Worm (Caenorhabditis elegans) whole organism, L1 larva: Measurements from ENCODE around the gene spat-1.
A peak's percentile ranks its signal among the peaks of the same experiment; 100 is the strongest.

Experiments used
- C34B4.2 ChIP-seq: sonication (generic microtip); optimal IDR thresholded peaks from 2 replicates; lab custom pipeline; 2017; ENCODE audit warnings: mild to moderate bottlenecking, missing genetic modification characterization, missing compliant biosample characterization
- F16B12.6 ChIP-seq: fragments of 150-350 bp; optimal IDR thresholded peaks from 2 replicates; lab custom pipeline; 2014; ENCODE audit warnings: missing biosample characterization, missing genetic modification characterization
- Y116A8C.19 ChIP-seq: sonication (generic microtip); optimal IDR thresholded peaks from 2 replicates; lab custom pipeline; 2016; ENCODE audit warnings: missing compliant biosample characterization, missing genetic modification characterization, borderline replicate concordance
- aly-2 ChIP-seq: fragments of 150-350 bp; optimal IDR thresholded peaks from 2 replicates; lab custom pipeline; 2014; ENCODE audit warnings: missing biosample characterization, missing genetic modification characterization
- blmp-1 ChIP-seq: fragments of 150-350 bp; optimal IDR thresholded peaks from 2 replicates; lab custom pipeline; 2014; ENCODE audit warnings: missing biosample characterization, missing genetic modification characterization
- ceh-63 ChIP-seq: fragments of 200-800 bp; sonication (Bioruptor generic); optimal IDR thresholded peaks from 2 replicates; lab custom pipeline; 2018; ENCODE audit warnings: mild to moderate bottlenecking, missing genetic modification characterization, missing compliant biosample characterization
- ceh-8 ChIP-seq: fragments of 200-800 bp; sonication (Bioruptor generic); optimal IDR thresholded peaks from 2 replicates; lab custom pipeline; 2018; ENCODE audit warnings: mild to moderate bottlenecking, missing genetic modification characterization, moderate library complexity, missing compliant biosample characterization
- ceh-82 ChIP-seq, 3 experiments: fragments of 150-350 bp in 1 of 3; sonication (generic microtip) in 2 of 3; optimal IDR thresholded peaks; 2 replicates each; lab custom pipeline; 2014 to 2017; ENCODE audit warnings: missing biosample characterization in 3 of 3, missing genetic modification characterization in 3 of 3
- ceh-88 ChIP-seq: fragments of 200-800 bp; sonication (Bioruptor generic); IDR thresholded peaks from 2 replicates; pipeline ENCODE4 v1.3.6; 2022; ENCODE audit warnings: missing genetic modification characterization, missing compliant biosample characterization
- ceh-90 ChIP-seq: sonication (generic microtip); optimal IDR thresholded peaks from 2 replicates; lab custom pipeline; 2016; ENCODE audit warnings: missing genetic modification characterization, missing compliant biosample characterization
- dpl-1 ChIP-seq, 3 experiments: fragments of 150-350 bp in 2 of 3; sonication (generic microtip) in 1 of 3; optimal IDR thresholded peaks; 2 replicates each; lab custom pipeline; 2014 to 2017; ENCODE audit warnings: missing biosample characterization in 3 of 3, missing genetic modification characterization in 3 of 3, missing genetic modification reagents in 3 of 3
- dsc-1 ChIP-seq: sonication (generic microtip); optimal IDR thresholded peaks from 2 replicates; lab custom pipeline; 2016; ENCODE audit warnings: mild to moderate bottlenecking, missing genetic modification characterization, missing compliant biosample characterization
- efl-3 ChIP-seq: fragments of 200-800 bp; sonication (Bioruptor generic); optimal IDR thresholded peaks from 2 replicates; lab custom pipeline; 2018; ENCODE audit warnings: mild to moderate bottlenecking, missing genetic modification characterization, missing compliant biosample characterization
- egl-13 ChIP-seq: sonication (generic microtip); optimal IDR thresholded peaks from 2 replicates; lab custom pipeline; 2016; ENCODE audit warnings: missing genotype, missing genetic modification reagents, missing genetic modification characterization, missing compliant biosample characterization
- elt-3 ChIP-seq, 6 experiments: fragments of 150-350 bp in 1 of 6; sonication (generic microtip); optimal IDR thresholded peaks; 2 replicates each; lab custom pipeline; 2017 to 2018; ENCODE audit warnings: missing biosample characterization in 6 of 6, missing genetic modification characterization in 6 of 6, inconsistent platforms in 1 of 6
- fkh-4 ChIP-seq: sonication (generic microtip); optimal IDR thresholded peaks from 2 replicates; lab custom pipeline; 2016; ENCODE audit warnings: missing compliant biosample characterization, missing genetic modification characterization, borderline replicate concordance
- fkh-8 ChIP-seq: sonication (generic microtip); optimal IDR thresholded peaks from 2 replicates; lab custom pipeline; 2016; ENCODE audit warnings: mild to moderate bottlenecking, missing genetic modification characterization, missing compliant biosample characterization
- grh-1 ChIP-seq: fragments of 200-800 bp; sonication (Bioruptor generic); IDR thresholded peaks from 2 replicates; pipeline ENCODE4 v1.3.6; 2022; ENCODE audit warnings: missing genetic modification reagents, missing genetic modification characterization, missing compliant biosample characterization
- hlh-17 ChIP-seq: fragments of 200-800 bp; sonication (Bioruptor generic); optimal IDR thresholded peaks from 2 replicates; lab custom pipeline; 2018; ENCODE audit warnings: missing genetic modification characterization, mild to moderate bottlenecking, missing compliant biosample characterization, moderate library complexity, borderline replicate concordance
- irx-1 ChIP-seq: sonication (generic microtip); optimal IDR thresholded peaks from 2 replicates; lab custom pipeline; 2016; ENCODE audit warnings: missing genetic modification characterization, missing compliant biosample characterization
- isw-1 ChIP-seq: fragments of 200-800 bp; sonication (Bioruptor generic); IDR thresholded peaks from 2 replicates; pipeline ENCODE4 v1.3.6; 2022; ENCODE audit warnings: missing genetic modification characterization, missing compliant biosample characterization
- lin-15B ChIP-seq: fragments of 150-350 bp; sonication (generic microtip); optimal IDR thresholded peaks from 3 replicates; lab custom pipeline; 2014; ENCODE audit warnings: missing biosample characterization, missing genetic modification characterization
- lin-35 ChIP-seq, 2 experiments: fragments of 150-350 bp; optimal IDR thresholded peaks; 2 replicates each; lab custom pipeline; 2014; ENCODE audit warnings: missing biosample characterization in 2 of 2, missing genetic modification characterization in 2 of 2, missing genetic modification reagents in 2 of 2
- lir-3 ChIP-seq: sonication (generic microtip); optimal IDR thresholded peaks from 2 replicates; lab custom pipeline; 2016; ENCODE audit warnings: mild to moderate bottlenecking, missing genetic modification characterization, moderate library complexity, missing compliant biosample characterization; ENCODE audit not compliant: poor library complexity
- lsy-2 ChIP-seq, 2 experiments: fragments of 150-350 bp; optimal IDR thresholded peaks; 2 replicates each; lab custom pipeline; 2014; ENCODE audit warnings: missing biosample characterization in 2 of 2, missing genetic modification characterization in 2 of 2
- nhr-12 ChIP-seq: sonication (generic microtip); optimal IDR thresholded peaks from 2 replicates; lab custom pipeline; 2017; ENCODE audit warnings: missing biosample characterization, missing genetic modification characterization
- nhr-19 ChIP-seq: fragments of 200-800 bp; sonication (Bioruptor generic); conservative IDR thresholded peaks from 2 replicates; pipeline ENCODE4 v1.3.6; 2022; ENCODE audit warnings: missing genetic modification characterization, missing compliant biosample characterization
- nhr-20 ChIP-seq: sonication (generic microtip); optimal IDR thresholded peaks from 2 replicates; lab custom pipeline; 2016; ENCODE audit warnings: mild to moderate bottlenecking, missing genetic modification characterization, missing compliant biosample characterization
- nhr-237 ChIP-seq: fragments of 150-350 bp; optimal IDR thresholded peaks from 2 replicates; lab custom pipeline; 2014; ENCODE audit warnings: missing biosample characterization, missing genetic modification characterization
- nhr-85 ChIP-seq: sonication (generic microtip); peaks from one replicate; lab custom pipeline; 2016; ENCODE audit warnings: missing genetic modification characterization, inconsistent platforms, missing compliant biosample characterization
- nhr-90 ChIP-seq: sonication (generic microtip); optimal IDR thresholded peaks from 2 replicates; lab custom pipeline; 2016; ENCODE audit warnings: mild to moderate bottlenecking, missing genetic modification characterization, missing compliant biosample characterization; ENCODE audit not compliant: poor library complexity
- pax-3 ChIP-seq: fragments of 200-800 bp; sonication (Bioruptor generic); optimal IDR thresholded peaks from 2 replicates; lab custom pipeline; 2018; ENCODE audit warnings: mild to moderate bottlenecking, missing genetic modification characterization, moderate library complexity, missing compliant biosample characterization
- snu-23 ChIP-seq: sonication (generic microtip); optimal IDR thresholded peaks from 2 replicates; lab custom pipeline; 2016; ENCODE audit warnings: missing genetic modification characterization, missing compliant biosample characterization
- sptf-1 ChIP-seq: fragments of 150-350 bp; optimal IDR thresholded peaks from 2 replicates; lab custom pipeline; 2014; ENCODE audit warnings: missing biosample characterization, missing genetic modification characterization
- sup-37 ChIP-seq: fragments of 200-800 bp; sonication (Bioruptor generic); optimal IDR thresholded peaks from 2 replicates; lab custom pipeline; 2018; ENCODE audit warnings: mild to moderate bottlenecking, missing genetic modification characterization, missing compliant biosample characterization
- unc-62 ChIP-seq: fragments of 150-350 bp; optimal IDR thresholded peaks from 2 replicates; lab custom pipeline; 2014; ENCODE audit warnings: missing biosample characterization, missing genetic modification reagents, missing genetic modification characterization
- unc-86 ChIP-seq: sonication (generic microtip); optimal IDR thresholded peaks from 2 replicates; lab custom pipeline; 2016; ENCODE audit warnings: missing genetic modification characterization, missing compliant biosample characterization
- zip-4 ChIP-seq: fragments of 200-800 bp; sonication (Bioruptor generic); optimal IDR thresholded peaks from 2 replicates; lab custom pipeline; 2018; ENCODE audit warnings: mild to moderate bottlenecking, missing genetic modification characterization, moderate library complexity, missing compliant biosample characterization
- ztf-4 ChIP-seq: fragments of 150-350 bp; optimal IDR thresholded peaks from 2 replicates; lab custom pipeline; 2014; ENCODE audit warnings: missing biosample characterization, missing genetic modification characterization

Gene spat-1

ce11 chrII:14497848-14498247 lies 30.7 kb upstream of the spat-1 start, which contains the start of gene dhs-8 (continued):
- TF ChIP-seq unc-62: no peak
- no peak for TF ChIP-seq ceh-90 (tag; lab: Kevin White, UChicago)
- no peak for TF ChIP-seq fkh-4
- TF ChIP-seq nhr-20 (tag; lab: Kevin White, UChicago): peak; percentile 67
- TF ChIP-seq lin-35 (GFP tag; optimal IDR thresholded peaks at IDR 0.05; lab: Kevin White, UChicago): peak; percentile 13 to 21
- peak; percentile 41 for TF ChIP-seq snu-23 (GFP tag; lab: Kevin White, UChicago)
- TF ChIP-seq blmp-1 (tag; lab: Kevin White, UChicago): peak; percentile 43
- no peak for TF ChIP-seq sup-37 (GFP tag; lab: Kevin White, UChicago)
- TF ChIP-seq nhr-85 (tag; lab: Kevin White, UChicago): peak; percentile 47
- no peak for TF ChIP-seq lsy-2 (tag; optimal IDR thresholded peaks at IDR 0.05; lab: Kevin White, UChicago)
- TF ChIP-seq C34B4.2: no peak
- no peak for TF ChIP-seq lir-3 (tag; lab: Kevin White, UChicago)
- TF ChIP-seq egl-13 (tag; lab: Kevin White, UChicago): no peak
- no peak for TF ChIP-seq ceh-8 (GFP tag; lab: Kevin White, UChicago)
- TF ChIP-seq ztf-4 (tag; lab: Kevin White, UChicago): no peak
- TF ChIP-seq pax-3 (tag; lab: Kevin White, UChicago): no peak
- TF ChIP-seq isw-1 (GFP tag; lab: Robert Waterston, UW): no peak
- TF ChIP-seq ceh-88 (GFP tag; lab: Robert Waterston, UW): no peak

ce11 chrII:14500122-14500521 lies 28.4 kb upstream of the spat-1 start, which contains the start of gene K10H10.4:
K10H10.4 (plus strand) TSS chrII:14500422.
- TF ChIP-seq dsc-1 (tag; lab: Kevin White, UChicago): no peak
- TF ChIP-seq F16B12.6 (tag; lab: Kevin White, UChicago): no peak
- TF ChIP-seq nhr-12: no peak
- no peak for TF ChIP-seq nhr-19 (GFP tag; lab: Robert Waterston, UW)
- TF ChIP-seq hlh-17: no peak
- no peak for TF ChIP-seq fkh-8 (tag; lab: Kevin White, UChicago)
- no peak for TF ChIP-seq egl-13 (tag; lab: Kevin White, UChicago)
- TF ChIP-seq dpl-1 (GFP tag; optimal IDR thresholded peaks at IDR 0.05; lab: Kevin White, UChicago): no peak
- no peak for TF ChIP-seq efl-3 (GFP tag; lab: Kevin White, UChicago)
- TF ChIP-seq lsy-2 (tag; optimal IDR thresholded peaks at IDR 0.05; lab: Kevin White, UChicago): no peak
- no peak for TF ChIP-seq zip-4 (GFP tag; lab: Kevin White, UChicago)
- no peak for TF ChIP-seq nhr-237

ce11 chrII:14501447-14501846 lies 27.1 kb upstream of the spat-1 start, which contains the start of gene K10H10.5:
K10H10.5 (plus strand) TSS chrII:14501747.
- no peak for TF ChIP-seq dpl-1 (GFP tag; optimal IDR thresholded peaks at IDR 0.05; lab: Kevin White, UChicago)
- no peak for TF ChIP-seq irx-1 (tag; lab: Kevin White, UChicago)
- no peak for TF ChIP-seq elt-3 (tag; optimal IDR thresholded peaks at IDR 0.05; lab: Kevin White, UChicago)
- no peak for TF ChIP-seq ceh-82 (tag; optimal IDR thresholded peaks at IDR 0.05; lab: Kevin White, UChicago)
- TF ChIP-seq lin-15B (tag; lab: Kevin White, UChicago): no peak
- no peak for TF ChIP-seq zip-4 (GFP tag; lab: Kevin White, UChicago)
- TF ChIP-seq ceh-63 (GFP tag; lab: Kevin White, UChicago): no peak
- no peak for TF ChIP-seq grh-1 (GFP tag; lab: Robert Waterston, UW)
- TF ChIP-seq ceh-90 (tag; lab: Kevin White, UChicago): no peak
- no peak for TF ChIP-seq nhr-90 (tag; lab: Kevin White, UChicago)
- no peak for TF ChIP-seq nhr-19 (GFP tag; lab: Robert Waterston, UW)
- TF ChIP-seq sup-37 (GFP tag; lab: Kevin White, UChicago): no peak

ce11 chrII:14502997-14503396 lies 25.6 kb upstream of the spat-1 start, which contains the start of gene K10H10.6:
K10H10.6 (plus strand) TSS chrII:14503297.
- TF ChIP-seq Y116A8C.19 (tag; lab: Kevin White, UChicago) (no peak), sptf-1 (tag; lab: Kevin White, UChicago) (no peak), aly-2 (tag; lab: Kevin White, UChicago) (no peak), dsc-1 (tag; lab: Kevin White, UChicago) (no peak), unc-86 (tag; lab: Kevin White, UChicago) (no peak), ceh-88 (GFP tag; lab: Robert Waterston, UW) (no peak)
